Worm (Caenorhabditis elegans): ENCODE results near the gene Y32H12A.8.

- TF ChIP-seq him-1 (tag; optimal IDR thresholded peaks at IDR 0.05) (no peak), W03F9.2 (tag; optimal IDR thresholded peaks at IDR 0.05) (no peak)
Measured at ce11 chrIII:5346017-5346416, 59.8 kb downstream of the Y32H12A.8 start, which contains the start of gene glrx-21.
